Worm (Caenorhabditis elegans): ENCODE data around the gene F26A1.3.

- TF ChIP-seq nhr-41 (GFP tag; IDR thresholded peaks at IDR 0.05) (no peak), nhr-25 (tag; optimal IDR thresholded peaks at IDR 0.05; ENCODE audit: borderline replicate concordance, insufficient read depth) (no peak), R02D3.7 (tag; optimal IDR thresholded peaks at IDR 0.05) (no peak), ceh-28 (tag; optimal IDR thresholded peaks at IDR 0.05) (no peak), ztf-11 (tag; optimal IDR thresholded peaks at IDR 0.05) (no peak), pqm-1 (tag; optimal IDR thresholded peaks at IDR 0.05) (no peak), jun-1 (tag; optimal IDR thresholded peaks at IDR 0.05) (no peak), hlh-30 (tag; optimal IDR thresholded peaks at IDR 0.05; ENCODE audit: insufficient read depth) (no peak), ceh-20 (GFP tag; IDR thresholded peaks at IDR 0.05) (no peak)
These were observed 32.3 kb downstream of the F26A1.3 start, which contains the start of gene C35D10.6 for ce11 chrIII:4859039-4859438.
